Worm (Caenorhabditis elegans): ENCODE measurements around the gene nta-1.

DNA sequence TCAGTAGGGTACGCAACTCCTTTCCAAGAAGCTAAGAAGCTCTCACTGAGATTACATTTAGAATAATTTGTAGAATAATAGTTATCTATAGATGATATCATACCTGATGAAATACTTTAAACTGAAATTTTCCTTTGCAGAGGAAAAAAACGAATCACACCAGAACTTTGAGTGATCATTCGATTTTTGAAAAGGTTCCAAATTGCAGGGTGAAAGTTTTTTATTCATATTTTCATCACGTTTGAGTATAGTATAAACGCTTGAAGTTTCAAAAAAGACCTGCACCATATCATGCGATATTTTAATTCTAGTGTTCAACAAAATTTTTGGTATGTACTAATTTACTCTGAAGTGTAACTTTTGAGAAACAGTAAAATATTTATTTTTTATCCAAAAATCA, 29.0 kb downstream of the nta-1 start, which contains the start of gene srh-100:
- TF ChIP-seq snpc-4 (tag; optimal IDR thresholded peaks at IDR 0.05) (no peak), lin-39 (tag; optimal IDR thresholded peaks at IDR 0.05) (no peak), mdl-1 (tag; optimal IDR thresholded peaks at IDR 0.05) (no peak), ztf-11 (tag; optimal IDR thresholded peaks at IDR 0.05) (no peak), ceh-9 (tag; optimal IDR thresholded peaks at IDR 0.05) (no peak), unc-39 (tag; optimal IDR thresholded peaks at IDR 0.05) (no peak), nhr-25 (tag; optimal IDR thresholded peaks at IDR 0.05) (no peak), jun-1 (tag; optimal IDR thresholded peaks at IDR 0.05) (no peak), unc-62 (GFP tag; optimal IDR thresholded peaks at IDR 0.05) (no peak), R02D3.7 (tag; optimal IDR thresholded peaks at IDR 0.05) (no peak), elt-3 (tag; optimal IDR thresholded peaks at IDR 0.05) (no peak), nhr-76 (tag; optimal IDR thresholded peaks at IDR 0.05) (no peak), sea-2 (GFP tag; optimal IDR thresholded peaks at IDR 0.05) (no peak), zag-1 (tag; optimal IDR thresholded peaks at IDR 0.05) (no peak)

Measured in whole organism, L3 larva.